Worm (Caenorhabditis elegans) whole organism, L3 larva: ENCODE results near the gene F54E7.9.

Source experiments
- R02D3.7 ChIP-seq: fragments of 150-350 bp; optimal IDR thresholded peaks from 2 replicates; lab custom pipeline; 2014; ENCODE audit warnings: missing biosample characterization, missing genetic modification characterization
- ZK546.5 ChIP-seq: sonication (generic microtip); optimal IDR thresholded peaks from 2 replicates; lab custom pipeline; 2017; ENCODE audit warnings: missing biosample characterization, missing genetic modification characterization
- aly-2 ChIP-seq: fragments of 150-350 bp; optimal IDR thresholded peaks from 2 replicates; lab custom pipeline; 2014; ENCODE audit warnings: missing biosample characterization, missing genetic modification characterization
- ama-1 ChIP-seq: fragments of 150-350 bp; optimal IDR thresholded peaks from 2 replicates; lab custom pipeline; 2018
- ceh-16 ChIP-seq: sonication (generic microtip); optimal IDR thresholded peaks from 2 replicates; lab custom pipeline; 2017; ENCODE audit warnings: missing biosample characterization, missing genetic modification characterization
- ceh-28 ChIP-seq: fragments of 150-350 bp; optimal IDR thresholded peaks from 2 replicates; lab custom pipeline; 2014; ENCODE audit warnings: missing biosample characterization, missing genetic modification reagents, missing genetic modification characterization
- ceh-82 ChIP-seq: fragments of 150-350 bp; optimal IDR thresholded peaks from 2 replicates; lab custom pipeline; 2014; ENCODE audit warnings: missing biosample characterization, missing genetic modification characterization
- ceh-9 ChIP-seq: sonication (generic microtip); optimal IDR thresholded peaks from 2 replicates; lab custom pipeline; 2018; ENCODE audit warnings: missing biosample characterization, missing genetic modification characterization
- daf-12 ChIP-seq: fragments of 150-350 bp; optimal IDR thresholded peaks from 2 replicates; lab custom pipeline; 2014; ENCODE audit warnings: missing biosample characterization, missing genetic modification reagents, missing genetic modification characterization
- egl-27 ChIP-seq: sonication (generic microtip); optimal IDR thresholded peaks from 4 replicates; lab custom pipeline; 2017; ENCODE audit warnings: missing biosample characterization, missing genetic modification reagents, missing genetic modification characterization
- egl-5 ChIP-seq: fragments of 150-350 bp; optimal IDR thresholded peaks from 2 replicates; lab custom pipeline; 2017; ENCODE audit warnings: missing biosample characterization, missing genetic modification reagents, missing genetic modification characterization, inconsistent platforms
- elt-1 ChIP-seq: fragments of 150-350 bp; optimal IDR thresholded peaks from 2 replicates; lab custom pipeline; 2014; ENCODE audit warnings: missing biosample characterization, missing genetic modification characterization
- elt-2 ChIP-seq: sonication (generic microtip); optimal IDR thresholded peaks from 2 replicates; lab custom pipeline; 2016; ENCODE audit warnings: missing genetic modification reagents, mild to moderate bottlenecking, missing genetic modification characterization, missing compliant biosample characterization
- elt-3 ChIP-seq, 3 experiments: fragments of 150-350 bp in 1 of 3; sonication (generic microtip) in 2 of 3; optimal IDR thresholded peaks; 2 replicates in 2 of 3; 4 replicates in 1 of 3; lab custom pipeline; 2014 to 2017; ENCODE audit warnings: missing biosample characterization in 3 of 3, missing genetic modification characterization in 3 of 3
- eor-1 ChIP-seq, 2 experiments: fragments of 150-350 bp; optimal IDR thresholded peaks; 2 replicates each; lab custom pipeline; 2014 to 2018; ENCODE audit warnings: missing biosample characterization in 2 of 2, missing genetic modification characterization in 2 of 2
- fkh-10 ChIP-seq: sonication (generic microtip); optimal IDR thresholded peaks from 2 replicates; lab custom pipeline; 2017; ENCODE audit warnings: missing biosample characterization, missing genetic modification reagents, missing genetic modification characterization
- fkh-2 ChIP-seq: fragments of 150-350 bp; optimal IDR thresholded peaks from 2 replicates; lab custom pipeline; 2014; ENCODE audit warnings: missing biosample characterization, missing genetic modification reagents, missing genetic modification characterization
- fos-1 ChIP-seq: fragments of 150-350 bp; optimal IDR thresholded peaks from 2 replicates; lab custom pipeline; 2014; ENCODE audit warnings: missing biosample characterization, missing genetic modification characterization
- hmg-11 ChIP-seq: sonication (generic microtip); optimal IDR thresholded peaks from 2 replicates; lab custom pipeline; 2016; ENCODE audit warnings: missing genetic modification characterization, missing compliant biosample characterization
- jun-1 ChIP-seq: fragments of 150-350 bp; optimal IDR thresholded peaks from 2 replicates; lab custom pipeline; 2014; ENCODE audit warnings: missing biosample characterization, missing genetic modification reagents, missing genetic modification characterization
- lin-15B ChIP-seq: fragments of 150-350 bp; optimal IDR thresholded peaks from 2 replicates; lab custom pipeline; 2014; ENCODE audit warnings: missing biosample characterization, missing genetic modification characterization
- lin-39 ChIP-seq: fragments of 150-350 bp; optimal IDR thresholded peaks from 2 replicates; lab custom pipeline; 2018; ENCODE audit warnings: missing biosample characterization, missing genetic modification reagents, missing genetic modification characterization
- lsy-12 ChIP-seq: sonication (generic microtip); optimal IDR thresholded peaks from 2 replicates; lab custom pipeline; 2016; ENCODE audit warnings: mild to moderate bottlenecking, missing genetic modification characterization, missing compliant biosample characterization
- mdl-1 ChIP-seq: fragments of 150-350 bp; optimal IDR thresholded peaks from 2 replicates; lab custom pipeline; 2014; ENCODE audit warnings: missing biosample characterization, missing genetic modification characterization
- mml-1 ChIP-seq: fragments of 150-350 bp; sonication (generic microtip); optimal IDR thresholded peaks from 3 replicates; lab custom pipeline; 2014; ENCODE audit warnings: missing biosample characterization, missing genetic modification characterization
- nfya-1 ChIP-seq: sonication (generic microtip); optimal IDR thresholded peaks from 2 replicates; lab custom pipeline; 2017; ENCODE audit warnings: missing genetic modification characterization, mild to moderate bottlenecking, missing compliant biosample characterization, antibody characterized with exemption, moderate library complexity; ENCODE audit not compliant: insufficient read depth
- nhr-11 ChIP-seq: fragments of 150-350 bp; optimal IDR thresholded peaks from 2 replicates; lab custom pipeline; 2014; ENCODE audit warnings: missing biosample characterization, missing genetic modification characterization
- nhr-12 ChIP-seq: fragments of 150-350 bp; optimal IDR thresholded peaks from 2 replicates; lab custom pipeline; 2014; ENCODE audit warnings: missing biosample characterization, missing genetic modification characterization
- nhr-23 ChIP-seq: fragments of 150-350 bp; optimal IDR thresholded peaks from 2 replicates; lab custom pipeline; 2014; ENCODE audit warnings: missing biosample characterization, missing genetic modification reagents, missing genetic modification characterization
- nhr-237 ChIP-seq: fragments of 150-350 bp; optimal IDR thresholded peaks from 2 replicates; lab custom pipeline; 2014; ENCODE audit warnings: missing biosample characterization, missing genetic modification characterization
- nhr-25 ChIP-seq: sonication (generic microtip); optimal IDR thresholded peaks from 2 replicates; lab custom pipeline; 2017; ENCODE audit warnings: missing biosample characterization, missing genetic modification characterization
- nhr-28 ChIP-seq: fragments of 150-350 bp; optimal IDR thresholded peaks from 2 replicates; lab custom pipeline; 2014; ENCODE audit warnings: missing biosample characterization, missing genetic modification characterization
- nhr-43 ChIP-seq: sonication (generic microtip); optimal IDR thresholded peaks from 2 replicates; lab custom pipeline; 2016; ENCODE audit warnings: mild to moderate bottlenecking, missing genetic modification characterization, missing compliant biosample characterization; ENCODE audit not compliant: poor library complexity, severe bottlenecking
- nhr-67 ChIP-seq: fragments of 150-350 bp; optimal IDR thresholded peaks from 2 replicates; lab custom pipeline; 2014; ENCODE audit warnings: missing biosample characterization, missing genetic modification characterization
- nhr-76 ChIP-seq: fragments of 150-350 bp; sonication (generic microtip); optimal IDR thresholded peaks from 5 replicates; lab custom pipeline; 2014; ENCODE audit warnings: missing biosample characterization, missing genetic modification characterization
- nhr-77 ChIP-seq: fragments of 150-350 bp; optimal IDR thresholded peaks from 2 replicates; lab custom pipeline; 2014; ENCODE audit warnings: missing biosample characterization, missing genetic modification characterization
- pha-4 ChIP-seq: fragments of 150-350 bp; optimal IDR thresholded peaks from 2 replicates; lab custom pipeline; 2014; ENCODE audit warnings: missing biosample characterization, missing genetic modification reagents, missing genetic modification characterization
- pqm-1 ChIP-seq: fragments of 150-350 bp; optimal IDR thresholded peaks from 2 replicates; lab custom pipeline; 2017; ENCODE audit warnings: missing biosample characterization, missing genetic modification characterization, inconsistent platforms
- sea-2 ChIP-seq: fragments of 150-350 bp; sonication (generic microtip); optimal IDR thresholded peaks from 4 replicates; lab custom pipeline; 2014; ENCODE audit warnings: missing biosample characterization, missing genetic modification reagents, missing genetic modification characterization
- skn-1 ChIP-seq: fragments of 150-350 bp; optimal IDR thresholded peaks from 2 replicates; lab custom pipeline; 2014; ENCODE audit warnings: missing biosample characterization, missing genetic modification characterization
- snpc-4 ChIP-seq: fragments of 150-350 bp; optimal IDR thresholded peaks from 2 replicates; lab custom pipeline; 2014; ENCODE audit warnings: missing biosample characterization, missing genetic modification characterization
- tbx-2 ChIP-seq: sonication (generic microtip); optimal IDR thresholded peaks from 2 replicates; lab custom pipeline; 2016; ENCODE audit warnings: mild to moderate bottlenecking, missing genetic modification characterization, missing compliant biosample characterization
- unc-39 ChIP-seq: sonication (generic microtip); optimal IDR thresholded peaks from 4 replicates; lab custom pipeline; 2017; ENCODE audit warnings: missing biosample characterization, missing genetic modification characterization
- unc-62 ChIP-seq: fragments of 150-350 bp; sonication (generic microtip); optimal IDR thresholded peaks from 4 replicates; lab custom pipeline; 2014; ENCODE audit warnings: missing biosample characterization, missing genetic modification reagents, missing genetic modification characterization
- zag-1 ChIP-seq: fragments of 150-350 bp; optimal IDR thresholded peaks from 2 replicates; lab custom pipeline; 2014; ENCODE audit warnings: missing biosample characterization, missing genetic modification characterization
- ztf-11 ChIP-seq: fragments of 150-350 bp; optimal IDR thresholded peaks from 2 replicates; lab custom pipeline; 2014; ENCODE audit warnings: missing biosample characterization, missing genetic modification characterization
- ztf-4 ChIP-seq: fragments of 150-350 bp; optimal IDR thresholded peaks from 2 replicates; lab custom pipeline; 2014; ENCODE audit warnings: missing biosample characterization, missing genetic modification characterization

Gene F54E7.9

ce11 chrIII:5675384-5675984 lies 2.2 kb downstream of the F54E7.9 start:
- no peak for TF ChIP-seq unc-62

- no peak for TF ChIP-seq ceh-28 (tag; lab: Kevin White, UChicago)
- no peak for TF ChIP-seq tbx-2 (tag; lab: Kevin White, UChicago)
- TF ChIP-seq ceh-9 (tag; lab: Kevin White, UChicago): no peak
- no peak for TF ChIP-seq skn-1
- no peak for TF ChIP-seq nhr-12 (tag; lab: Kevin White, UChicago)
- no peak for TF ChIP-seq nhr-28 (tag; lab: Kevin White, UChicago)
- TF ChIP-seq pqm-1 (tag; lab: Kevin White, UChicago): no peak
- TF ChIP-seq nhr-76 (tag; lab: Kevin White, UChicago): no peak
- no peak for TF ChIP-seq ama-1 (lab: Kevin White, UChicago)
- TF ChIP-seq elt-2 (tag; lab: Kevin White, UChicago): no peak
- TF ChIP-seq nhr-25 (tag; lab: Kevin White, UChicago): no peak
- no peak for TF ChIP-seq lin-15B (tag; lab: Kevin White, UChicago)
- no peak for TF ChIP-seq nfya-1 (tag; lab: Kevin White, UChicago)
Observed at ce11 chrIII:5674196-5674595, 3.5 kb downstream of the F54E7.9 start.

ce11 chrIII:5667952-5668489 lies 9.7 kb downstream of the F54E7.9 start:
- TF ChIP-seq tbx-2 (tag; lab: Kevin White, UChicago) (no peak), lsy-12 (no peak), lin-15B (tag; lab: Kevin White, UChicago) (no peak), sea-2 (no peak), R02D3.7 (tag; lab: Kevin White, UChicago) (no peak), nhr-12 (tag; lab: Kevin White, UChicago) (no peak), jun-1 (tag; lab: Kevin White, UChicago) (no peak), ztf-4 (tag; lab: Kevin White, UChicago) (no peak), unc-39 (tag; lab: Kevin White, UChicago) (no peak), nhr-77 (tag; lab: Kevin White, UChicago) (no peak), ZK546.5 (tag; lab: Kevin White, UChicago) (no peak), skn-1 (no peak), egl-27 (tag; lab: Kevin White, UChicago) (no peak), daf-12 (tag; lab: Kevin White, UChicago) (no peak), nhr-28 (tag; lab: Kevin White, UChicago) (no peak), snpc-4 (tag; lab: Kevin White, UChicago) (no peak), ceh-9 (tag; lab: Kevin White, UChicago) (no peak), nhr-76 (tag; lab: Kevin White, UChicago) (no peak), elt-1 (tag; lab: Kevin White, UChicago) (peak; percentile 22), ceh-82 (tag; lab: Kevin White, UChicago) (no peak), fkh-2 (tag; lab: Kevin White, UChicago) (no peak), nhr-23 (tag; lab: Kevin White, UChicago) (no peak), mml-1 (tag; lab: Kevin White, UChicago) (no peak), elt-2 (tag; lab: Kevin White, UChicago) (peak; percentile 3), aly-2 (no peak), unc-62 (no peak), ceh-16 (tag; lab: Kevin White, UChicago) (no peak), elt-3 (tag; optimal IDR thresholded peaks at IDR 0.05; lab: Kevin White, UChicago) (no peak), hmg-11 (tag; lab: Kevin White, UChicago) (peak; percentile 19), fkh-10 (no peak), nhr-11 (tag; lab: Kevin White, UChicago) (no peak), ama-1 (lab: Kevin White, UChicago) (no peak), eor-1 (tag; optimal IDR thresholded peaks at IDR 0.05; lab: Kevin White, UChicago) (no peak), nfya-1 (tag; lab: Kevin White, UChicago) (peak; percentile 12), pqm-1 (tag; lab: Kevin White, UChicago) (no peak), mdl-1 (tag; lab: Kevin White, UChicago) (no peak), nhr-237 (tag; lab: Kevin White, UChicago) (no peak), nhr-67 (tag; lab: Kevin White, UChicago) (no peak), ztf-11 (no peak), ceh-28 (tag; lab: Kevin White, UChicago) (no peak), egl-5 (tag; lab: Kevin White, UChicago) (no peak), lin-39 (tag; lab: Kevin White, UChicago) (no peak), zag-1 (tag; lab: Kevin White, UChicago) (no peak), pha-4 (tag; lab: Kevin White, UChicago) (peak; percentile 37), fos-1 (no peak), nhr-25 (tag; lab: Kevin White, UChicago) (peak; percentile 76), nhr-43 (no peak)
